Fruit fly (Drosophila melanogaster): ENCODE results near the gene CG9114.

CG9114 gene

DNA sequence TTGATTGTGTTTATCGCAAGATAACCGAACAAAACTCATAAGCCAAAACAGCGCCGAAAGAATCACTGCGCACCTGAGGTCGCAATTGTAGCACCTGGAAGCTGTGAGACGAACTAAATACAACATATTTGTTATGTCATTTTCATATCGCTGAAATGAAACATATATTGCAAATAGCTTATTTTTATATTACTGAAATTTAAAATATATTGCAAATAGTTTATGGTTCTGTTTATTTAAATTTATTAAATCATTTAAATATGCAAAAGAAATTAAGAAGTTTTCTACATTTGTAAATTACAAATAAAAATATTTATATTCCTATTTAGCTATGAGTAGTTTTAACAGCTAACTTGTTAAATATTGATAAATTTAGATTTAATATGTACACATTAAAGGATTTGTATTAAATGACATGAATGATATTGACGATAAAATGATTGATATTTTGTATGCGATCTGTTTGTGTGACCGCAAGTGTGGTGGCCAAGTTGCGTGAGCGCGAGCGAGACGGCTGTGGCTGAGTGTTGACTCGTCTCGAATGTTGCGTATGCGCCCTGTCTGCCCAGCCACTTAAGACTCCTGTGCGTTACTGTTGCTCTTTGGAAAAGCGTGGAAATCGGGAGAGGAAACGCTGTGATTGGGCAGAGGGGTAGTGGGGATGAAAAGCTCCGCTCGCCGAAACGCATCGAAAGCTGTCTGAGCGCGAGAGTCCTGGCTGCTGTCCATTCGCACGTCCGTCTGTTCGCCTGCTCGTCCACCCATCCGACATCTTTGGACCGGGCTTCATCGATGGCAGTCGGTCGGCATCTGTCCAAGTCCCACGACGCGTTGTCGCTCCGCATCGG, 35.8 kb downstream of the CG9114 start, which contains the start of gene gce (continued):
- TF ChIP-seq OdsH (GFP tag; optimal IDR thresholded peaks at IDR 0.05) (no peak), CG6163 (GFP tag; IDR thresholded peaks at IDR 0.05) (0 out of 3 replicates have a peak, but pooled peaks have one; percentile 7)

DNA sequence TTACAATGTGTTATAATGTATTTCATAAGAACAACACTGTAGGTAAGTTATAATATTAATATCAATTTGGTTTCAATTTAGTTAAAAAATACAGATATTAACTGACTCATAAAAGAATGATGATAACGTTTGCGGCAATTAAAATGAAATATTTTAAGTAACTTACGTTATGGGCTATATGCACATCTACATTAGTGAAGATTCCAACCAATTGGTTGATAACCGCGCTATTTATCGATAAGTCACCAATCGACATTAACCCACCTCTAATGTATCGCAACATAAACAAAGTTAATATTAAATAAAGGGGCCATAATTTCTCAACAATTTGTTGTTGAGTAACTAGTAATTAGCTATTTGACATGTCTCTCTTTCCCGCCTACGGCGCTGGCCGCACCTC, 40.2 kb downstream of the CG9114 start, which contains the start of gene CG5877:
Gene CG5877 (plus strand): TSS at position 238 of the 400 bp plus-strand sequence.
- TF ChIP-seq Hr39 (GFP tag; optimal IDR thresholded peaks at IDR 0.05): no peak
- TF ChIP-seq CG6276 (GFP tag; optimal IDR thresholded peaks at IDR 0.05): no peak
- no peak for TF ChIP-seq CG8319 (GFP tag; optimal IDR thresholded peaks at IDR 0.05)
- no peak for TF ChIP-seq Gug (GFP tag; IDR thresholded peaks at IDR 0.05)
- no peak for TF ChIP-seq dac (GFP tag; optimal IDR thresholded peaks at IDR 0.05)
- no peak for TF ChIP-seq CG11294 (GFP tag; IDR thresholded peaks at IDR 0.05)
- no peak for TF ChIP-seq CG32006 (GFP tag; optimal IDR thresholded peaks at IDR 0.05)

Data from whole organism, prepupa.